Fruit fly (Drosophila melanogaster) whole organism, pupa: ENCODE results near the gene Inx3.

Experiments
- CG10348 ChIP-seq: fragments of 200-800 bp; sonication (Bioruptor generic); IDR thresholded peaks from 2 replicates; pipeline ENCODE4 v1.3.6; 2022; ENCODE audit warnings: missing biosample characterization, missing genetic modification characterization
- CG12605 ChIP-seq: fragments of 200-800 bp; sonication (Bioruptor generic); IDR thresholded peaks from 2 replicates; pipeline ENCODE4 v1.3.6; 2022; ENCODE audit warnings: missing biosample characterization, missing genetic modification characterization
- CG13204 ChIP-seq: fragments of 200-800 bp; sonication (Bioruptor generic); optimal IDR thresholded peaks from 2 replicates; lab custom pipeline; 2018; ENCODE audit warnings: missing biosample characterization, mild to moderate bottlenecking, missing genetic modification characterization, moderate library complexity
- CG14655 ChIP-seq: fragments of 200-800 bp; sonication (Bioruptor generic); optimal IDR thresholded peaks from 3 replicates; lab custom pipeline; 2017; ENCODE audit warnings: mild to moderate bottlenecking, missing biosample characterization, missing genetic modification reagents, missing genetic modification characterization
- CG15710 ChIP-seq: fragments of 200-800 bp; sonication (Bioruptor generic); optimal IDR thresholded peaks from 2 replicates; lab custom pipeline; 2018; ENCODE audit warnings: missing biosample characterization, mild to moderate bottlenecking, missing genetic modification characterization, moderate library complexity
- CG17806 ChIP-seq: fragments of 200-800 bp; sonication (Bioruptor generic); optimal IDR thresholded peaks from 2 replicates; lab custom pipeline; 2018; ENCODE audit warnings: missing biosample characterization, mild to moderate bottlenecking, missing genetic modification characterization, moderate library complexity
- CG32121 ChIP-seq: fragments of 200-800 bp; sonication (Bioruptor generic); IDR thresholded peaks from 2 replicates; pipeline ENCODE4 v1.3.6; 2022; ENCODE audit warnings: missing biosample characterization, missing genetic modification characterization
- CG34367 ChIP-seq: fragments of 200-800 bp; sonication (Bioruptor generic); optimal IDR thresholded peaks from 2 replicates; lab custom pipeline; 2018; ENCODE audit warnings: missing biosample characterization, mild to moderate bottlenecking, missing genetic modification characterization
- CG4496 ChIP-seq: fragments of 200-800 bp; sonication (Bioruptor generic); IDR thresholded peaks from 3 replicates; pipeline ENCODE4 v1.3.6; 2022; ENCODE audit warnings: missing biosample characterization, missing genetic modification characterization
- CG8159 ChIP-seq: fragments of 200-800 bp; sonication (Bioruptor generic); optimal IDR thresholded peaks from 3 replicates; lab custom pipeline; 2018; ENCODE audit warnings: missing biosample characterization, mild to moderate bottlenecking, missing genetic modification characterization, moderate library complexity
- CG8301 ChIP-seq: fragments of 200-800 bp; sonication (Bioruptor generic); optimal IDR thresholded peaks from 2 replicates; lab custom pipeline; 2018; ENCODE audit warnings: missing biosample characterization, mild to moderate bottlenecking, missing genetic modification characterization
- CG9948 ChIP-seq: fragments of 200-800 bp; sonication (Bioruptor generic); optimal IDR thresholded peaks from 2 replicates; lab custom pipeline; 2018; ENCODE audit warnings: missing biosample characterization, mild to moderate bottlenecking, missing genetic modification characterization, moderate library complexity
- D1 ChIP-seq: fragments of 200-800 bp; sonication (Bioruptor generic); optimal IDR thresholded peaks from 2 replicates; lab custom pipeline; 2018; ENCODE audit warnings: missing biosample characterization, mild to moderate bottlenecking, missing genetic modification characterization, moderate library complexity
- EcR ChIP-seq: fragments of 200-800 bp; sonication (Bioruptor generic); optimal IDR thresholded peaks from 3 replicates; lab custom pipeline; 2019; ENCODE audit warnings: missing biosample characterization, missing genetic modification characterization, mild to moderate bottlenecking, moderate library complexity, missing genetic modification reagents
- Ets98B ChIP-seq: fragments of 200-800 bp; sonication (Bioruptor generic); IDR thresholded peaks from 2 replicates; pipeline ENCODE4 v1.3.6; 2022; ENCODE audit warnings: missing biosample characterization, missing genetic modification characterization
- Pif1A ChIP-seq: fragments of 200-800 bp; sonication (Bioruptor generic); optimal IDR thresholded peaks from 3 replicates; lab custom pipeline; 2016; ENCODE audit warnings: missing biosample characterization, missing genetic modification characterization
- Pif1B ChIP-seq: fragments of 200-800 bp; sonication (Bioruptor generic); optimal IDR thresholded peaks from 3 replicates; lab custom pipeline; 2016; ENCODE audit warnings: missing biosample characterization, missing genetic modification characterization
- Snoo ChIP-seq: fragments of 200-800 bp; sonication (Bioruptor generic); optimal IDR thresholded peaks from 3 replicates; lab custom pipeline; 2017; ENCODE audit warnings: missing biosample characterization, mild to moderate bottlenecking, missing genetic modification characterization, inconsistent platforms
- fd96Ca ChIP-seq: fragments of 200-800 bp; sonication (Bioruptor generic); IDR thresholded peaks from 3 replicates; pipeline ENCODE4 v1.3.6; 2022; ENCODE audit warnings: missing biosample characterization, missing genetic modification characterization
- gl ChIP-seq: fragments of 200-800 bp; sonication (Bioruptor generic); optimal IDR thresholded peaks from 2 replicates; lab custom pipeline; 2018; ENCODE audit warnings: missing biosample characterization, mild to moderate bottlenecking, missing genetic modification characterization
- rn ChIP-seq: fragments of 200-800 bp; sonication (Bioruptor generic); IDR thresholded peaks from 2 replicates; pipeline ENCODE4 v1.3.6; 2022; ENCODE audit warnings: missing biosample characterization, missing genetic modification characterization

Gene Inx3

DNA sequence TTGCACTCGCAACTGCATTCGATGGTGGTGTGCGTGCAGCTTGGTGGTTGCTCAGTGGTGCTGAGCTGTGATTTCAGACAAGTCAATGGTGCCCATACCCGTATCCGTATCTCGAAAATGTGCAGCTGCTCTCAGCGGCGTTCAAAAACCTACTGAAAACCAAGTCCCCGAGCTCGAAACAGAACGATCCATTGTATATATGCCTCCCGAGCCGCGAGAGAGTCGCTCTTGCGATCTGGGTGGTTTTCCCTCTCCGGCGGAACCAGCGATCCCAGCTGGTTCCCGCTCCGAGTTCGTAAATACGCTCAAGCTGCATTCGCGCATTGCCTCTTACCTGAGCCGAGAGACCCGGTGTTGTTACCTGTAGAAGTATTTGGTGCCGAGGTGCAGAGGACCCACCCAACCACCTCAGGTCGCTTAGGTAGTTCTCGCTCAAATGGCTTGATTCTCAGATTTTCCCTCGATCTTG, at the start of gene Inx3:
Gene Inx3, minus strand, starts transcription at position 440 of the 469 bp plus-strand sequence.
- TF ChIP-seq CG10348, result no peak
- no peak for TF ChIP-seq D1
- no peak for TF ChIP-seq CG8301 (tag; lab: Kevin White, UChicago)
- peak; percentile 50 for TF ChIP-seq CG13204
- TF ChIP-seq Pif1A, result no peak
- no peak for TF ChIP-seq CG9948 (tag; lab: Kevin White, UChicago)
- peak; percentile 61 for TF ChIP-seq Pif1B (GFP tag; lab: Kevin White, UChicago)
- no peak for TF ChIP-seq CG34367 (tag; lab: Kevin White, UChicago)
- peak; percentile 45; the same call in 1 of the 3 replicates for TF ChIP-seq fd96Ca (GFP tag; lab: Robert Waterston, UW)
- peak; percentile 73; the same call in 1 of the 2 replicates for TF ChIP-seq Ets98B (GFP tag; lab: Robert Waterston, UW)
- peak; percentile 50 for TF ChIP-seq EcR
- peak; percentile 61; the same call in 2 of the 3 replicates for TF ChIP-seq CG4496 (GFP tag; lab: Robert Waterston, UW)
- TF ChIP-seq CG32121 (GFP tag; lab: Robert Waterston, UW), result peak; percentile 44; the same call in 1 of the 2 replicates
- TF ChIP-seq CG17806, result no peak
- TF ChIP-seq CG8159, result no peak
- TF ChIP-seq Snoo (tag; lab: Kevin White, UChicago), result peak; percentile 48
- TF ChIP-seq gl (tag; lab: Kevin White, UChicago), result peak; percentile 28
- no peak for TF ChIP-seq CG15710 (tag; lab: Kevin White, UChicago)
- TF ChIP-seq rn (GFP tag; lab: Robert Waterston, UW), result no peak
- TF ChIP-seq CG14655 (GFP tag; lab: Kevin White, UChicago), result no peak
- 0 out of 2 replicates have a peak, but pooled peaks have one; percentile 26 for TF ChIP-seq CG12605 (GFP tag; lab: Robert Waterston, UW)

dm6 chr3R:28904816-28905435, 45.6 kb upstream of the Inx3 start:
- TF ChIP-seq CG4496 (GFP tag; lab: Robert Waterston, UW) (peak; percentile 76; the same call in 2 of the 3 replicates), Pif1A (peak; percentile 11), Ets98B (GFP tag; lab: Robert Waterston, UW) (peak; percentile 80), CG13204 (no peak), CG8301 (tag; lab: Kevin White, UChicago) (peak; percentile 50), EcR (no peak), CG34367 (tag; lab: Kevin White, UChicago) (no peak), CG14655 (GFP tag; lab: Kevin White, UChicago) (peak; percentile 52), CG9948 (tag; lab: Kevin White, UChicago) (no peak), rn (GFP tag; lab: Robert Waterston, UW) (peak; percentile 51; the same call in 1 of the 2 replicates), CG15710 (tag; lab: Kevin White, UChicago) (no peak), CG32121 (GFP tag; lab: Robert Waterston, UW) (peak; percentile 77), fd96Ca (GFP tag; lab: Robert Waterston, UW) (peak; percentile 89), CG12605 (GFP tag; lab: Robert Waterston, UW) (peak; percentile 66)
- TF ChIP-seq, all 21 proteins: peak for 9

dm6 chr3R:28904174-28904573, 44.9 kb upstream of the Inx3 start:
- TF ChIP-seq Pif1B (GFP tag; lab: Kevin White, UChicago) (no peak), D1 (no peak), Snoo (tag; lab: Kevin White, UChicago) (no peak), Pif1A (peak; percentile 22), CG10348 (no peak), CG8301 (tag; lab: Kevin White, UChicago) (peak; percentile 62), CG12605 (GFP tag; lab: Robert Waterston, UW) (no peak), gl (tag; lab: Kevin White, UChicago) (no peak), CG8159 (no peak), fd96Ca (GFP tag; lab: Robert Waterston, UW) (no peak), CG32121 (GFP tag; lab: Robert Waterston, UW) (no peak), CG9948 (tag; lab: Kevin White, UChicago) (no peak), Ets98B (GFP tag; lab: Robert Waterston, UW) (0 out of 2 replicates have a peak, but pooled peaks have one; percentile 23), EcR (no peak), CG34367 (tag; lab: Kevin White, UChicago) (no peak), CG15710 (tag; lab: Kevin White, UChicago) (no peak), CG14655 (GFP tag; lab: Kevin White, UChicago) (peak; percentile 64), CG13204 (no peak), CG17806 (no peak), CG4496 (GFP tag; lab: Robert Waterston, UW) (0 out of 3 replicates have a peak, but pooled peaks have one; percentile 30), rn (GFP tag; lab: Robert Waterston, UW) (no peak)
- TF ChIP-seq, all 21 proteins: peak for 5

- TF ChIP-seq D1 (no peak), Snoo (tag; lab: Kevin White, UChicago) (no peak), fd96Ca (GFP tag; lab: Robert Waterston, UW) (no peak), Pif1A (no peak), CG8301 (tag; lab: Kevin White, UChicago) (no peak), rn (GFP tag; lab: Robert Waterston, UW) (no peak), Pif1B (GFP tag; lab: Kevin White, UChicago) (no peak), CG10348 (no peak), CG4496 (GFP tag; lab: Robert Waterston, UW) (no peak), CG15710 (tag; lab: Kevin White, UChicago) (no peak), CG9948 (tag; lab: Kevin White, UChicago) (no peak), CG8159 (no peak), CG17806 (no peak), Ets98B (GFP tag; lab: Robert Waterston, UW) (no peak), EcR (no peak), CG12605 (GFP tag; lab: Robert Waterston, UW) (no peak)
Observed at dm6 chr3R:28903392-28903791, 44.1 kb upstream of the Inx3 start.
